Fruit fly (Drosophila melanogaster): ENCODE measurements around the gene CG42458.
"Not testable (repeated sequence)": the region's sequence is repeated elsewhere in the genome, so short reads cannot be mapped to it uniquely, and the experiment has no call there.

CG42458 gene

DNA sequence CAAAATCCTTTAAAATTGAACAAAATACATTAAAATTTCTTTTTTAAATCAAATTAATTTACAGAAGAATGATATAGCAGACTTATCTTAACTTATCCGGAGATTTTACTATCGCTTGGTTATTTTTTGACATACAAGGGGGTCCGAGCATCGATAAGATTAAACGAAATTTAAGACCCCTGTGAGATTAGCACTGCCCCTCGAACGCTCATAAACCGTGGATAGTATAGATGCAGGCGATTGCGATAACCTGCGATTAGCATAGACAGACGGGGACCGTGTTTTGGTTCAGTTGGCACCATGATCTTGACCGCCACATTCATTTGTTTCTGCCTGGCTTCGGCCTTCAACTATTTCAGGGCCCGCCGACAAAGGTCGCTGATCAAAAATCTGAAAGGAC, 67.9 kb downstream of the CG42458 start, which contains the start of gene Cyp316a1:
TSS of gene Cyp316a1 (plus strand) at position 301 of the 400 bp plus-strand sequence.
- no peak for TF ChIP-seq CG2712 (tag; optimal IDR thresholded peaks at IDR 0.05)
- TF ChIP-seq CG11504 (tag; optimal IDR thresholded peaks at IDR 0.05) = peak; percentile 6

DNA sequence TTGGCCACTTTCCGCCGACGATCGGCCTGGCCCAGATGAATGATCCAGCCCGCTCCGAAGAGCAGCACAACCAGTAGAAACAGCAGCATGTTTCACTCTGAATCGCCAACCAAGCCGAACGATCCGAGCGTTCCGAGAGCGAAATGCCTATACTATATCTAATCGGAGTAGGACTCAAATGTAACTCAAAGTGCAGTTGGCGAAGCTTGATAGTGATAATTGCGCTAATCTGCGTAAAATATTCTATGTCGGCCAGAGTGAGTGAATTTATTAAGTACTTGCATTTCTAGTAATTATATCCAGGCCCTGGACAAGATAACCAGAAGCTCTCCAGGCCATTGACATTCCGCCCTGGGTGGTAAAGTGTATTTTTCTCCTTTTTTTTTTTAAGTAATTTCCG, 72.5 kb downstream of the CG42458 start, which contains the start of gene Cyp4d8:
TSS of gene Cyp4d8 (minus strand) at position 101 of the 400 bp plus-strand sequence.
- TF ChIP-seq CG17361 (GFP tag; IDR thresholded peaks at IDR 0.05) (no peak), Ets65A (GFP tag) (peak; percentile 46)

DNA sequence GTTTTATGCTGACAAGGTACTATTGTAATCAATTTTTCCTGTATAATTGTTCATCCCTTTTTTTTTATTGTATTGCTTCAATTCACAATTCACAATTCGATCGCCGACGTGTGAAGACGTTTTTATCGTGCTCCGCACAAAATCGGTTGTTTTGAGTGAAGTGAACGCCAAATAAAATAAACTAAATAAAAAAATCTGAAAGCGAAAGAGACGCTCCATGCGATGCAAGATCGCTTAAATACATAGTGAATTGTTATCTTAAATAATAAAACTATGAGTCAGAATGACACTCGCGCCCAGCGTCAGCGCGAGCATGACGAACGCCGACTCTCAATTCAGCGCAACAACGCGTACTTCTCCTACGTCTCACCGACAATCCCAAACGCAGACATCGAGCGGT, 75.1 kb downstream of the CG42458 start, which contains the start of gene CG8539:
TSS of gene CG8539 (minus strand) at position 101 of the 400 bp plus-strand sequence.
- TF ChIP-seq CG1602 (GFP tag; optimal IDR thresholded peaks at IDR 0.05); CG11504 (tag; optimal IDR thresholded peaks at IDR 0.05); CG31441 (GFP tag; IDR thresholded peaks at IDR 0.05): not testable (repeated sequence)
